Fruit fly (Drosophila melanogaster) whole organism, embryonic: Measurements from ENCODE around the gene Rpn2.

ENCODE experiments used
- BtbVII ChIP-seq: fragments of 200-800 bp; sonication (Bioruptor generic); optimal IDR thresholded peaks from 3 replicates; lab custom pipeline; 2017; ENCODE audit warnings: missing biosample characterization, mild to moderate bottlenecking, missing genetic modification characterization
- CG10543 ChIP-seq: fragments of 200-800 bp; sonication (Bioruptor generic); optimal IDR thresholded peaks from 3 replicates; lab custom pipeline; 2017; ENCODE audit warnings: missing biosample characterization, mild to moderate bottlenecking, missing genetic modification characterization, moderate library complexity
- CG11085 ChIP-seq: fragments of 200-800 bp; sonication (Bioruptor generic); IDR thresholded peaks from 2 replicates; pipeline ENCODE4 v1.3.6; 2022; ENCODE audit warnings: missing biosample characterization, missing genetic modification characterization
- CG12744 ChIP-seq: fragments of 200-800 bp; sonication (Bioruptor generic); optimal IDR thresholded peaks from 2 replicates; lab custom pipeline; 2016; ENCODE audit warnings: missing biosample characterization, missing genetic modification characterization
- CG13287 ChIP-seq: fragments of 200-800 bp; sonication (Bioruptor generic); IDR thresholded peaks from 2 replicates; pipeline ENCODE4 v1.3.6; 2022; ENCODE audit warnings: missing biosample characterization, missing genetic modification characterization; ENCODE audit not compliant: partially characterized antibody
- CG13775 ChIP-seq: fragments of 200-800 bp; sonication (Bioruptor generic); optimal IDR thresholded peaks from 3 replicates; lab custom pipeline; 2017; ENCODE audit warnings: missing biosample characterization, mild to moderate bottlenecking, missing genetic modification characterization
- CG14050 ChIP-seq: fragments of 200-800 bp; sonication (Bioruptor generic); IDR thresholded peaks from 3 replicates; pipeline ENCODE4 v1.3.6; 2022; ENCODE audit warnings: missing biosample characterization, missing genetic modification characterization
- CG15696 ChIP-seq: fragments of 200-800 bp; sonication (Bioruptor generic); optimal IDR thresholded peaks from 2 replicates; lab custom pipeline; 2019; ENCODE audit warnings: missing biosample characterization, mild to moderate bottlenecking, missing genetic modification characterization, moderate library complexity
- CG1602 ChIP-seq: fragments of 200-800 bp; sonication (Bioruptor generic); optimal IDR thresholded peaks from 3 replicates; lab custom pipeline; 2016; ENCODE audit warnings: missing biosample characterization, missing genetic modification characterization
- CG2889 ChIP-seq: fragments of 200-800 bp; sonication (Bioruptor generic); IDR thresholded peaks from 3 replicates; pipeline ENCODE4 v1.3.6; 2022; ENCODE audit warnings: missing biosample characterization, missing genetic modification characterization
- CG32532 ChIP-seq: fragments of 200-800 bp; sonication (Bioruptor generic); IDR thresholded peaks from 2 replicates; pipeline ENCODE4 v1.3.6; 2022; ENCODE audit warnings: missing biosample characterization, missing genetic modification characterization
- CG4360 ChIP-seq: fragments of 200-800 bp; sonication (Bioruptor generic); IDR thresholded peaks from 2 replicates; pipeline ENCODE4 v1.3.6; 2022; ENCODE audit warnings: missing biosample characterization, missing genetic modification characterization
- CG4617 ChIP-seq: fragments of 200-800 bp; sonication (Bioruptor generic); optimal IDR thresholded peaks from 3 replicates; lab custom pipeline; 2016; ENCODE audit warnings: missing biosample characterization, missing genetic modification characterization, borderline replicate concordance
- CG4730 ChIP-seq: fragments of 200-800 bp; sonication (Bioruptor generic); IDR thresholded peaks from 2 replicates; pipeline ENCODE4 v1.3.6; 2022; ENCODE audit warnings: missing biosample characterization, missing genetic modification characterization
- CG5245 ChIP-seq: fragments of 200-800 bp; sonication (Bioruptor generic); optimal IDR thresholded peaks from 3 replicates; lab custom pipeline; 2016; ENCODE audit warnings: missing biosample characterization, missing genetic modification characterization
- CG5953 ChIP-seq: fragments of 200-800 bp; sonication (Bioruptor generic); IDR thresholded peaks from 2 replicates; pipeline ENCODE4 v1.3.6; 2022; ENCODE audit warnings: missing biosample characterization, missing genetic modification characterization
- CG6272 ChIP-seq: fragments of 200-800 bp; sonication (Bioruptor generic); IDR thresholded peaks from 2 replicates; pipeline ENCODE4 v1.3.6; 2022; ENCODE audit warnings: missing biosample characterization, missing genetic modification characterization
- CG7928 ChIP-seq: fragments of 200-800 bp; sonication (Bioruptor generic); optimal IDR thresholded peaks from 2 replicates; lab custom pipeline; 2017; ENCODE audit warnings: missing biosample characterization, mild to moderate bottlenecking, missing genetic modification characterization
- CG8089 ChIP-seq: fragments of 200-800 bp; sonication (Bioruptor generic); optimal IDR thresholded peaks from 3 replicates; lab custom pipeline; 2016; ENCODE audit warnings: missing biosample characterization, missing genetic modification characterization
- CG8765 ChIP-seq: fragments of 200-800 bp; sonication (Bioruptor generic); IDR thresholded peaks from 2 replicates; pipeline ENCODE4 v1.3.6; 2022; ENCODE audit warnings: missing biosample characterization, missing genetic modification characterization
- CG9876 ChIP-seq: fragments of 200-800 bp; sonication (Bioruptor generic); optimal IDR thresholded peaks from 2 replicates; lab custom pipeline; 2016; ENCODE audit warnings: missing biosample characterization, missing genetic modification characterization
- CG9932 ChIP-seq: fragments of 200-800 bp; sonication (Bioruptor generic); IDR thresholded peaks from 2 replicates; pipeline ENCODE4 v1.3.6; 2022; ENCODE audit warnings: missing biosample characterization, missing genetic modification characterization
- CTCF ChIP-seq: fragments of 200-800 bp; sonication (Bioruptor generic); optimal IDR thresholded peaks from 2 replicates; lab custom pipeline; 2017; ENCODE audit warnings: missing biosample characterization, mild to moderate bottlenecking, missing genetic modification characterization, moderate library complexity
- ERR ChIP-seq: fragments of 200-800 bp; sonication (Bioruptor generic); optimal IDR thresholded peaks from 2 replicates; lab custom pipeline; 2016; ENCODE audit warnings: missing biosample characterization, missing genetic modification characterization
- Eip74EF ChIP-seq, 2 experiments: fragments of 200-800 bp in 1 of 2; fragments of >200 bp in 1 of 2; sonication (Bioruptor generic) in 1 of 2; optimal IDR thresholded peaks; 2 replicates each; lab custom pipeline; 2017 to 2019; ENCODE audit warnings: missing biosample characterization in 2 of 2, missing genetic modification characterization in 2 of 2, mild to moderate bottlenecking in 1 of 2, moderate library complexity in 1 of 2
- Fer2 ChIP-seq: fragments of 200-800 bp; sonication (Bioruptor generic); optimal IDR thresholded peaks from 2 replicates; lab custom pipeline; 2018; ENCODE audit warnings: missing biosample characterization, mild to moderate bottlenecking, missing genetic modification characterization, moderate library complexity
- Gug ChIP-seq: fragments of 200-800 bp; sonication (Bioruptor generic); IDR thresholded peaks from 4 replicates; pipeline ENCODE4 v1.3.6; 2022; ENCODE audit warnings: missing biosample characterization, missing genetic modification characterization
- HHEX ChIP-seq: fragments of 200-800 bp; sonication (Bioruptor generic); optimal IDR thresholded peaks from 3 replicates; lab custom pipeline; 2017; ENCODE audit warnings: missing biosample characterization, mild to moderate bottlenecking, missing genetic modification characterization, missing genetic modification reagents
- Hsf ChIP-seq: fragments of 200-800 bp; sonication (Bioruptor generic); optimal IDR thresholded peaks from 3 replicates; lab custom pipeline; 2016; ENCODE audit warnings: missing biosample characterization, missing genetic modification characterization
- Med ChIP-seq: fragments of 200-800 bp; sonication (Bioruptor generic); peaks from one replicate; lab custom pipeline; 2016; ENCODE audit warnings: missing biosample characterization, missing genetic modification characterization, mild to moderate bottlenecking, inconsistent platforms, moderate library complexity
- Nf-YB ChIP-seq: fragments of 200-800 bp; sonication (Bioruptor generic); optimal IDR thresholded peaks from 3 replicates; lab custom pipeline; 2019; ENCODE audit warnings: missing biosample characterization, mild to moderate bottlenecking, missing genetic modification characterization, moderate library complexity
- Sin3A ChIP-seq: fragments of >200 bp; optimal IDR thresholded peaks from 2 replicates; lab custom pipeline; 2018
- Xrp1 ChIP-seq: fragments of 200-800 bp; sonication (Bioruptor generic); IDR thresholded peaks from 2 replicates; pipeline ENCODE4 v1.3.6; 2022; ENCODE audit warnings: missing biosample characterization, missing genetic modification characterization
- aop ChIP-seq: fragments of 200-800 bp; sonication (Bioruptor generic); IDR thresholded peaks from 2 replicates; pipeline ENCODE4 v1.3.6; 2022; ENCODE audit warnings: missing biosample characterization, missing genetic modification characterization
- ase ChIP-seq: fragments of 200-800 bp; sonication (Bioruptor generic); IDR thresholded peaks from 3 replicates; pipeline ENCODE4 v1.3.6; 2022; ENCODE audit warnings: missing biosample characterization, missing genetic modification characterization
- dmrt99B ChIP-seq: fragments of 200-800 bp; sonication (Bioruptor generic); optimal IDR thresholded peaks from 2 replicates; lab custom pipeline; 2018; ENCODE audit warnings: missing biosample characterization, mild to moderate bottlenecking, missing genetic modification characterization, moderate library complexity
- en ChIP-seq: fragments of 200-800 bp; sonication (Bioruptor generic); optimal IDR thresholded peaks from 2 replicates; lab custom pipeline; 2016; ENCODE audit warnings: missing biosample characterization, missing genetic modification characterization
- hkb ChIP-seq, 2 experiments: fragments of 200-800 bp in 1 of 2; fragments of >200 bp in 1 of 2; sonication (Bioruptor generic) in 1 of 2; IDR thresholded peaks in 1 of 2; optimal IDR thresholded peaks in 1 of 2; 2 replicates each; pipeline versions ENCODE4 v1.3.6 to Lab custom; 2017 to 2022; ENCODE audit warnings: missing biosample characterization in 1 of 2, missing genetic modification characterization in 1 of 2
- hth ChIP-seq: fragments of >200 bp; optimal IDR thresholded peaks from 2 replicates; lab custom pipeline; 2017; ENCODE audit warnings: inconsistent platforms
- lbe ChIP-seq: fragments of 200-800 bp; sonication (Bioruptor generic); optimal IDR thresholded peaks from 2 replicates; lab custom pipeline; 2016; ENCODE audit warnings: missing biosample characterization, mild to moderate bottlenecking, missing genetic modification characterization
- lilli ChIP-seq: fragments of 200-800 bp; sonication (Bioruptor generic); optimal IDR thresholded peaks from 3 replicates; lab custom pipeline; 2016; ENCODE audit warnings: missing biosample characterization, missing genetic modification characterization
- maf-S ChIP-seq: fragments of 200-800 bp; sonication (Bioruptor generic); optimal IDR thresholded peaks from 2 replicates; lab custom pipeline; 2016; ENCODE audit warnings: missing biosample characterization, missing genetic modification characterization
- run ChIP-seq: fragments of 200-800 bp; sonication (Bioruptor generic); optimal IDR thresholded peaks from 3 replicates; lab custom pipeline; 2018; ENCODE audit warnings: missing biosample characterization, mild to moderate bottlenecking, missing genetic modification characterization
- sc ChIP-seq, 3 experiments: fragments of >200 bp in 2 of 3; fragments of 200-800 bp in 1 of 3; sonication (Bioruptor generic) in 1 of 3; optimal IDR thresholded peaks; 2 replicates in 2 of 3; 3 replicates in 1 of 3; lab custom pipeline; 2017; ENCODE audit warnings: mild to moderate bottlenecking in 1 of 3, missing biosample characterization in 1 of 3, missing genetic modification characterization in 1 of 3, missing genetic modification reagents in 1 of 3
- sens-2 ChIP-seq: fragments of 200-800 bp; sonication (Bioruptor generic); IDR thresholded peaks from 2 replicates; pipeline ENCODE4 v1.3.6; 2022; ENCODE audit warnings: missing biosample characterization, missing genetic modification characterization
- sima ChIP-seq: fragments of 200-800 bp; sonication (Bioruptor generic); optimal IDR thresholded peaks from 2 replicates; lab custom pipeline; 2016; ENCODE audit warnings: missing biosample characterization, missing genetic modification characterization
- trem ChIP-seq: fragments of 200-800 bp; optimal IDR thresholded peaks from 3 replicates; lab custom pipeline; 2019; ENCODE audit warnings: missing biosample characterization, mild to moderate bottlenecking, missing genetic modification characterization, moderate library complexity
- zen2 ChIP-seq: fragments of 200-800 bp; sonication (Bioruptor generic); IDR thresholded peaks from 3 replicates; pipeline ENCODE4 v1.3.6; 2022; ENCODE audit warnings: missing biosample characterization, missing genetic modification characterization; ENCODE audit not compliant: partially characterized antibody

Rpn2 gene

dm6 chr3R:29151621-29152092 is 1.7 kb upstream of the Rpn2 start, which contains the start of gene eIF2D (continued):
- TF ChIP-seq Xrp1 (peak; percentile 75), CG12744 (peak; percentile 47), CG5245 (GFP tag; lab: Kevin White, UChicago) (peak; percentile 22), CTCF (no peak), CG8089 (GFP tag; lab: Kevin White, UChicago) (no peak), zen2 (GFP tag; lab: Robert Waterston, UW) (no peak), CG15696 (tag; lab: Kevin White, UChicago) (peak; percentile 66), sens-2 (GFP tag; lab: Robert Waterston, UW) (peak; percentile 40; the same call in 1 of the 2 replicates), lbe (GFP tag; lab: Kevin White, UChicago) (peak; percentile 24), CG5953 (GFP tag; lab: Robert Waterston, UW) (peak; percentile 47; the same call in 1 of the 2 replicates), run (tag; lab: Kevin White, UChicago) (no peak), maf-S (GFP tag; lab: Kevin White, UChicago) (no peak), hkb (optimal IDR thresholded peaks at IDR 0.05; lab: Kevin White, UChicago) (no peak), hkb (GFP tag; IDR thresholded peaks at IDR 0.05; lab: Robert Waterston, UW) (peak; percentile 75), CG9876 (GFP tag; lab: Kevin White, UChicago) (no peak), CG11085 (GFP tag; lab: Robert Waterston, UW) (no peak), CG9932 (GFP tag; lab: Robert Waterston, UW) (peak; percentile 62), CG13775 (GFP tag; lab: Kevin White, UChicago) (peak; percentile 60), ERR (GFP tag; lab: Kevin White, UChicago) (no peak), sc (optimal IDR thresholded peaks at IDR 0.05; lab: Kevin White, UChicago) (no peak), sc (GFP tag; optimal IDR thresholded peaks at IDR 0.05; lab: Kevin White, UChicago) (no peak), CG4730 (GFP tag; lab: Robert Waterston, UW) (0 out of 2 replicates have a peak, but pooled peaks have one; percentile 35), BtbVII (GFP tag; lab: Kevin White, UChicago) (peak; percentile 53), Nf-YB (peak; percentile 19), lilli (GFP tag; lab: Kevin White, UChicago) (peak; percentile 55), Sin3A (lab: Kevin White, UChicago) (peak; percentile 17), Gug (GFP tag; lab: Robert Waterston, UW) (0 out of 4 replicates have a peak, but pooled peaks have one; percentile 8), CG7928 (no peak), en (GFP tag; lab: Kevin White, UChicago) (no peak), CG10543 (peak; percentile 36), Med (peak; percentile 87)

- TF ChIP-seq ase (GFP tag; lab: Robert Waterston, UW) (no peak), CG2889 (GFP tag; lab: Robert Waterston, UW) (no peak), CG14050 (GFP tag; lab: Robert Waterston, UW) (peak; percentile 41; the same call in 1 of the 3 replicates), CG13287 (GFP tag; lab: Robert Waterston, UW) (peak; percentile 35; the same call in 1 of the 2 replicates), CG4617 (GFP tag; lab: Kevin White, UChicago) (peak; percentile 46), hth (lab: Kevin White, UChicago) (no peak), HHEX (GFP tag; lab: Kevin White, UChicago) (peak; percentile 75), aop (peak; percentile 39; the same call in 1 of the 2 replicates), dmrt99B (tag; lab: Kevin White, UChicago) (peak; percentile 76), CG1602 (GFP tag; lab: Kevin White, UChicago) (peak; percentile 82), Fer2 (tag; lab: Kevin White, UChicago) (peak; percentile 48), Eip74EF (GFP tag; optimal IDR thresholded peaks at IDR 0.05; lab: Kevin White, UChicago) (no peak), CG4360 (GFP tag; lab: Robert Waterston, UW) (no peak; the same call in none of the 2 replicates), CG8765 (peak; percentile 51; the same call in 1 of the 2 replicates), CG6272 (no peak), Hsf (GFP tag; lab: Kevin White, UChicago) (peak; percentile 82), sima (no peak), trem (tag; lab: Kevin White, UChicago) (peak; percentile 84), CG32532 (GFP tag; lab: Robert Waterston, UW) (peak; percentile 64; the same call in 1 of the 2 replicates)
Observed at dm6 chr3R:29157418-29158398, 4.4 kb downstream of the Rpn2 start, which contains the start of gene rdog. Gene rdog (plus strand): TSS chr3R:29158122.
